Fruit fly (Drosophila melanogaster) whole organism, embryonic: Measurements from ENCODE around the gene CG31817.

Experiments
- Atf-2 ChIP-seq: fragments of 200-800 bp; sonication (Bioruptor generic); optimal IDR thresholded peaks from 2 replicates; lab custom pipeline; 2016; ENCODE audit warnings: missing biosample characterization, missing genetic modification characterization
- Bdp1 ChIP-seq: fragments of 200-800 bp; sonication (Bioruptor generic); optimal IDR thresholded peaks from 3 replicates; lab custom pipeline; 2016; ENCODE audit warnings: missing biosample characterization, missing genetic modification characterization
- BtbVII ChIP-seq: fragments of 200-800 bp; sonication (Bioruptor generic); optimal IDR thresholded peaks from 3 replicates; lab custom pipeline; 2017; ENCODE audit warnings: missing biosample characterization, mild to moderate bottlenecking, missing genetic modification characterization
- CG10267 ChIP-seq: fragments of 200-800 bp; sonication (Bioruptor generic); optimal IDR thresholded peaks from 2 replicates; lab custom pipeline; 2018; ENCODE audit warnings: missing biosample characterization, mild to moderate bottlenecking, missing genetic modification characterization, moderate library complexity
- CG11093 ChIP-seq: fragments of 200-800 bp; sonication (Bioruptor generic); IDR thresholded peaks from 3 replicates; pipeline ENCODE4 v1.3.6; 2022; ENCODE audit warnings: missing biosample characterization, missing genetic modification characterization
- CG12104 ChIP-seq: fragments of 200-800 bp; sonication (Bioruptor generic); optimal IDR thresholded peaks from 3 replicates; lab custom pipeline; 2016; ENCODE audit warnings: missing biosample characterization, missing genetic modification characterization
- CG1233 ChIP-seq: fragments of 200-800 bp; sonication (Bioruptor generic); optimal IDR thresholded peaks from 4 replicates; lab custom pipeline; 2018; ENCODE audit warnings: missing biosample characterization, mild to moderate bottlenecking, missing genetic modification characterization
- CG13775 ChIP-seq: fragments of 200-800 bp; sonication (Bioruptor generic); optimal IDR thresholded peaks from 3 replicates; lab custom pipeline; 2017; ENCODE audit warnings: missing biosample characterization, mild to moderate bottlenecking, missing genetic modification characterization
- CG14014 ChIP-seq: fragments of 200-800 bp; sonication (Bioruptor generic); IDR thresholded peaks from 2 replicates; pipeline ENCODE4 v1.3.6; 2022; ENCODE audit warnings: missing biosample characterization, missing genetic modification characterization
- CG14710 ChIP-seq: fragments of 200-800 bp; sonication (Bioruptor generic); optimal IDR thresholded peaks from 3 replicates; lab custom pipeline; 2019; ENCODE audit warnings: missing biosample characterization, mild to moderate bottlenecking, missing genetic modification characterization, moderate library complexity
- CG1529 ChIP-seq: fragments of 200-800 bp; sonication (Bioruptor generic); optimal IDR thresholded peaks from 3 replicates; lab custom pipeline; 2018; ENCODE audit warnings: missing biosample characterization, missing genetic modification characterization
- CG17186 ChIP-seq: fragments of 200-800 bp; sonication (Bioruptor generic); optimal IDR thresholded peaks from 3 replicates; lab custom pipeline; 2017; ENCODE audit warnings: missing biosample characterization, missing genetic modification reagents, missing genetic modification characterization
- CG17568 ChIP-seq: fragments of 200-800 bp; sonication (Bioruptor generic); optimal IDR thresholded peaks from 2 replicates; lab custom pipeline; 2018; ENCODE audit warnings: missing biosample characterization, mild to moderate bottlenecking, missing genetic modification characterization, moderate library complexity
- CG17912 ChIP-seq: fragments of 200-800 bp; sonication (Bioruptor generic); optimal IDR thresholded peaks from 2 replicates; lab custom pipeline; 2018; ENCODE audit warnings: missing biosample characterization, mild to moderate bottlenecking, missing genetic modification characterization
- CG2129 ChIP-seq: fragments of 200-800 bp; sonication (Bioruptor generic); IDR thresholded peaks from 2 replicates; pipeline ENCODE4 v1.3.6; 2022; ENCODE audit warnings: missing biosample characterization, missing genetic modification characterization; ENCODE audit not compliant: partially characterized antibody
- CG3407 ChIP-seq: fragments of 200-800 bp; sonication (Bioruptor generic); optimal IDR thresholded peaks from 2 replicates; lab custom pipeline; 2018; ENCODE audit warnings: missing biosample characterization, mild to moderate bottlenecking, missing genetic modification characterization
- CG6254 ChIP-seq: fragments of 200-800 bp; sonication (Bioruptor generic); optimal IDR thresholded peaks from 3 replicates; lab custom pipeline; 2017; ENCODE audit warnings: mild to moderate bottlenecking, missing biosample characterization, missing genetic modification reagents, missing genetic modification characterization
- CG6765 ChIP-seq: fragments of 200-800 bp; sonication (Bioruptor generic); optimal IDR thresholded peaks from 3 replicates; lab custom pipeline; 2017; ENCODE audit warnings: missing biosample characterization, mild to moderate bottlenecking, missing genetic modification characterization
- CG6813 ChIP-seq: fragments of 200-800 bp; sonication (Bioruptor generic); optimal IDR thresholded peaks from 2 replicates; lab custom pipeline; 2017; ENCODE audit warnings: missing biosample characterization, missing genetic modification characterization, mild to moderate bottlenecking, moderate library complexity, missing genetic modification reagents
- CG7928 ChIP-seq: fragments of 200-800 bp; sonication (Bioruptor generic); optimal IDR thresholded peaks from 2 replicates; lab custom pipeline; 2017; ENCODE audit warnings: missing biosample characterization, mild to moderate bottlenecking, missing genetic modification characterization
- HmgZ ChIP-seq: fragments of 200-800 bp; sonication (Bioruptor generic); optimal IDR thresholded peaks from 2 replicates; lab custom pipeline; 2018; ENCODE audit warnings: missing biosample characterization, mild to moderate bottlenecking, missing genetic modification characterization
- Hmr ChIP-seq: fragments of 200-800 bp; sonication (Bioruptor generic); optimal IDR thresholded peaks from 3 replicates; lab custom pipeline; 2017; ENCODE audit warnings: mild to moderate bottlenecking, missing biosample characterization, missing genetic modification reagents, missing genetic modification characterization
- Hr51 ChIP-seq, 2 experiments: fragments of 200-800 bp; sonication (Bioruptor generic); optimal IDR thresholded peaks; 2 replicates in 1 of 2; 3 replicates in 1 of 2; lab custom pipeline; 2016 to 2018; ENCODE audit warnings: missing biosample characterization in 2 of 2, missing genetic modification characterization in 2 of 2, mild to moderate bottlenecking in 1 of 2, moderate library complexity in 1 of 2
- Max ChIP-seq: fragments of 200-800 bp; sonication (Bioruptor generic); optimal IDR thresholded peaks from 2 replicates; lab custom pipeline; 2016; ENCODE audit warnings: missing biosample characterization, mild to moderate bottlenecking, missing genetic modification characterization
- Med ChIP-seq: fragments of 200-800 bp; sonication (Bioruptor generic); peaks from one replicate; lab custom pipeline; 2016; ENCODE audit warnings: missing biosample characterization, missing genetic modification characterization, mild to moderate bottlenecking, inconsistent platforms, moderate library complexity
- NC2β ChIP-seq: fragments of 200-800 bp; sonication (Bioruptor generic); optimal IDR thresholded peaks from 2 replicates; lab custom pipeline; 2016; ENCODE audit warnings: missing biosample characterization, missing genetic modification characterization
- NK7.1 ChIP-seq: fragments of 200-800 bp; sonication (Bioruptor generic); optimal IDR thresholded peaks from 3 replicates; lab custom pipeline; 2016; ENCODE audit warnings: missing biosample characterization, missing genetic modification characterization
- Oli ChIP-seq: fragments of 200-800 bp; sonication (Bioruptor generic); optimal IDR thresholded peaks from 2 replicates; lab custom pipeline; 2018; ENCODE audit warnings: missing biosample characterization, mild to moderate bottlenecking, missing genetic modification characterization, moderate library complexity
- Side ChIP-seq: fragments of 200-800 bp; sonication (Bioruptor generic); optimal IDR thresholded peaks from 2 replicates; lab custom pipeline; 2016; ENCODE audit warnings: missing biosample characterization, missing genetic modification characterization
- YL-1 ChIP-seq: fragments of 200-800 bp; sonication (Bioruptor generic); optimal IDR thresholded peaks from 3 replicates; lab custom pipeline; 2017; ENCODE audit warnings: missing biosample characterization, mild to moderate bottlenecking, missing genetic modification characterization
- ac ChIP-seq: fragments of 200-800 bp; sonication (Bioruptor generic); optimal IDR thresholded peaks from 3 replicates; lab custom pipeline; 2017; ENCODE audit warnings: missing biosample characterization, mild to moderate bottlenecking, missing genetic modification characterization
- cg ChIP-seq: fragments of 200-800 bp; sonication (Bioruptor generic); optimal IDR thresholded peaks from 3 replicates; lab custom pipeline; 2019; ENCODE audit warnings: missing biosample characterization, mild to moderate bottlenecking, missing genetic modification characterization, moderate library complexity
- croc ChIP-seq: fragments of 200-800 bp; sonication (Bioruptor generic); conservative IDR thresholded peaks from 3 replicates; pipeline ENCODE4 v1.3.6; 2022; ENCODE audit warnings: missing biosample characterization, missing genetic modification characterization
- dan ChIP-seq: fragments of 200-800 bp; sonication (Bioruptor generic); IDR thresholded peaks from 2 replicates; pipeline ENCODE4 v1.3.6; 2022; ENCODE audit warnings: missing biosample characterization, missing genetic modification characterization
- dmrt99B ChIP-seq: fragments of 200-800 bp; sonication (Bioruptor generic); optimal IDR thresholded peaks from 2 replicates; lab custom pipeline; 2018; ENCODE audit warnings: missing biosample characterization, mild to moderate bottlenecking, missing genetic modification characterization, moderate library complexity
- ems ChIP-seq: fragments of 200-800 bp; sonication (Bioruptor generic); optimal IDR thresholded peaks from 3 replicates; lab custom pipeline; 2016; ENCODE audit warnings: missing biosample characterization, missing genetic modification characterization
- esg ChIP-seq: fragments of 200-800 bp; sonication (Bioruptor generic); conservative IDR thresholded peaks from 2 replicates; pipeline ENCODE4 v1.3.6; 2022; ENCODE audit warnings: missing biosample characterization, missing genetic modification characterization
- fd3F ChIP-seq: fragments of 200-800 bp; sonication (Bioruptor generic); optimal IDR thresholded peaks from 2 replicates; lab custom pipeline; 2018; ENCODE audit warnings: missing biosample characterization, mild to moderate bottlenecking, missing genetic modification characterization, moderate library complexity
- fd64A ChIP-seq: fragments of 200-800 bp; sonication (Bioruptor generic); optimal IDR thresholded peaks from 3 replicates; lab custom pipeline; 2018; ENCODE audit warnings: missing biosample characterization, mild to moderate bottlenecking, missing genetic modification characterization
- gt ChIP-seq: fragments of 200-800 bp; sonication (Bioruptor generic); IDR thresholded peaks from 2 replicates; pipeline ENCODE4 v1.3.6; 2022; ENCODE audit warnings: missing biosample characterization, missing genetic modification characterization
- luna ChIP-seq: fragments of 200-800 bp; sonication (Bioruptor generic); optimal IDR thresholded peaks from 2 replicates; lab custom pipeline; 2016; ENCODE audit warnings: missing biosample characterization, missing genetic modification characterization
- nerfin-1 ChIP-seq: fragments of 200-800 bp; sonication (Bioruptor generic); optimal IDR thresholded peaks from 3 replicates; lab custom pipeline; 2019; ENCODE audit warnings: missing biosample characterization, mild to moderate bottlenecking, missing genetic modification characterization, moderate library complexity
- onecut ChIP-seq: fragments of 200-800 bp; sonication (Bioruptor generic); IDR thresholded peaks from 2 replicates; pipeline ENCODE4 v1.3.6; 2022; ENCODE audit warnings: missing biosample characterization, missing genetic modification characterization
- pnt ChIP-seq: fragments of 200-800 bp; sonication (Bioruptor generic); optimal IDR thresholded peaks from 3 replicates; lab custom pipeline; 2016; ENCODE audit warnings: missing biosample characterization, missing genetic modification characterization
- pros ChIP-seq: fragments of 200-800 bp; sonication (Bioruptor generic); optimal IDR thresholded peaks from 3 replicates; lab custom pipeline; 2019; ENCODE audit warnings: missing biosample characterization, mild to moderate bottlenecking, missing genetic modification characterization, moderate library complexity
- rib ChIP-seq: fragments of 200-800 bp; sonication (Bioruptor generic); IDR thresholded peaks from 2 replicates; pipeline ENCODE4 v1.3.6; 2022; ENCODE audit warnings: missing biosample characterization, missing genetic modification characterization
- sima ChIP-seq: fragments of 200-800 bp; sonication (Bioruptor generic); optimal IDR thresholded peaks from 2 replicates; lab custom pipeline; 2016; ENCODE audit warnings: missing biosample characterization, missing genetic modification characterization
- sqz ChIP-seq: fragments of 200-800 bp; sonication (Bioruptor generic); optimal IDR thresholded peaks from 3 replicates; lab custom pipeline; 2018; ENCODE audit warnings: missing biosample characterization, mild to moderate bottlenecking, missing genetic modification characterization
- wek ChIP-seq: fragments of 200-800 bp; sonication (Bioruptor generic); optimal IDR thresholded peaks from 3 replicates; lab custom pipeline; 2018; ENCODE audit warnings: missing biosample characterization, mild to moderate bottlenecking, missing genetic modification characterization, moderate library complexity

The CG31817 gene

dm6 chr2L:16286360-16287005 is 51.2 kb downstream of the CG31817 start (continued):
- TF ChIP-seq NK7.1 (GFP tag; lab: Kevin White, UChicago) (peak; percentile 69), ems (GFP tag; lab: Kevin White, UChicago) (peak; percentile 21), HmgZ (tag; lab: Kevin White, UChicago) (peak; percentile 59), CG17568 (GFP tag; lab: Kevin White, UChicago) (peak; percentile 49), Bdp1 (GFP tag; lab: Kevin White, UChicago) (peak; percentile 53), CG14014 (GFP tag; lab: Robert Waterston, UW) (no peak), CG7928 (GFP tag; lab: Kevin White, UChicago) (peak; percentile 53), croc (GFP tag; lab: Robert Waterston, UW) (peak; percentile 66), CG6254 (GFP tag; lab: Kevin White, UChicago) (peak; percentile 82), CG13775 (GFP tag; lab: Kevin White, UChicago) (peak; percentile 85), ac (GFP tag; lab: Kevin White, UChicago) (no peak), cg (GFP tag; lab: Kevin White, UChicago) (peak; percentile 88), Atf-2 (GFP tag; lab: Kevin White, UChicago) (peak; percentile 19), CG10267 (tag; lab: Kevin White, UChicago) (peak; percentile 68), pnt (GFP tag; lab: Kevin White, UChicago) (peak; percentile 72), CG6765 (GFP tag; lab: Kevin White, UChicago) (peak; percentile 81), Oli (tag; lab: Kevin White, UChicago) (peak; percentile 89), CG3407 (peak; percentile 70), sqz (GFP tag; lab: Kevin White, UChicago) (peak; percentile 78), Side (GFP tag; lab: Kevin White, UChicago) (peak; percentile 72), sima (GFP tag; lab: Kevin White, UChicago) (peak; percentile 68), CG1233 (GFP tag; lab: Kevin White, UChicago) (peak; percentile 78), nerfin-1 (tag; lab: Kevin White, UChicago) (peak; percentile 52), BtbVII (GFP tag; lab: Kevin White, UChicago) (peak; percentile 69), CG17186 (GFP tag; lab: Kevin White, UChicago) (peak; percentile 24), Med (GFP tag; lab: Kevin White, UChicago) (peak; percentile 97), rib (GFP tag; lab: Robert Waterston, UW) (no peak), CG17912 (peak; percentile 40), dmrt99B (tag; lab: Kevin White, UChicago) (peak; percentile 85), luna (no peak), CG12104 (GFP tag; lab: Kevin White, UChicago) (peak; percentile 57), CG6813 (GFP tag; lab: Kevin White, UChicago) (peak; percentile 61), YL-1 (GFP tag; lab: Kevin White, UChicago) (no peak), pros (GFP tag; lab: Kevin White, UChicago) (peak; percentile 79), esg (no peak), onecut (GFP tag; lab: Robert Waterston, UW) (peak; percentile 96), Hmr (GFP tag; lab: Kevin White, UChicago) (peak; percentile 86), fd64A (GFP tag; lab: Kevin White, UChicago) (peak; percentile 55), NC2β (GFP tag; lab: Kevin White, UChicago) (peak; percentile 40), gt (GFP tag; lab: Robert Waterston, UW) (no peak), dan (GFP tag; lab: Robert Waterston, UW) (no peak), CG2129 (GFP tag; lab: Robert Waterston, UW) (no peak), CG1529 (GFP tag; lab: Kevin White, UChicago) (peak; percentile 70), CG11093 (peak; percentile 66; the same call in 2 of the 3 replicates), Hr51 (GFP tag; optimal IDR thresholded peaks at IDR 0.05; lab: Kevin White, UChicago) (peak; percentile 77 to 90), fd3F (GFP tag; lab: Kevin White, UChicago) (peak; percentile 76), wek (no peak), CG14710 (peak; percentile 82), Max (GFP tag; lab: Kevin White, UChicago) (peak; percentile 66)
